Fruit fly (Drosophila melanogaster): ENCODE results near the gene Ucp4B.

dm6 chr2L:5986940-5987339 is 17.3 kb downstream of the Ucp4B start:
- TF ChIP-seq CTCF (optimal IDR thresholded peaks at IDR 0.05) (no peak), CG8478 (optimal IDR thresholded peaks at IDR 0.05) (no peak)

All from S2 (cell line).